Worm (Caenorhabditis elegans) whole organism, midembryonic: ENCODE data around the gene arg-1.

Experiments used
- T22C8.4 ChIP-seq: fragments of 200-800 bp; sonication (Bioruptor generic); IDR thresholded peaks from 2 replicates; pipeline ENCODE4 v1.3.6; 2022; ENCODE audit warnings: missing genetic modification characterization, missing compliant biosample characterization
- cog-1 ChIP-seq: sonication (generic microtip); optimal IDR thresholded peaks from 2 replicates; lab custom pipeline; 2016; ENCODE audit warnings: missing genetic modification characterization, missing compliant biosample characterization
- flt-1 ChIP-seq: fragments of 200-800 bp; sonication (Bioruptor generic); IDR thresholded peaks from 2 replicates; pipeline ENCODE4 v1.3.6; 2022; ENCODE audit warnings: missing genetic modification characterization, missing compliant biosample characterization
- klf-2 ChIP-seq: fragments of 200-800 bp; sonication (Bioruptor generic); conservative IDR thresholded peaks from 2 replicates; pipeline ENCODE4 v1.3.6; 2022; ENCODE audit warnings: missing genetic modification reagents, missing genetic modification characterization, missing compliant biosample characterization
- med-1 ChIP-seq: sonication (generic microtip); optimal IDR thresholded peaks from 2 replicates; lab custom pipeline; 2017; ENCODE audit warnings: missing genetic modification characterization, mild to moderate bottlenecking, missing compliant biosample characterization, antibody characterized with exemption, missing genetic modification reagents; ENCODE audit not compliant: insufficient read depth
- ref-1 ChIP-seq: fragments of 200-800 bp; sonication (Bioruptor generic); conservative IDR thresholded peaks from 2 replicates; pipeline ENCODE4 v1.3.6; 2022; ENCODE audit warnings: missing genetic modification reagents, missing genetic modification characterization, missing compliant biosample characterization
- tab-1 ChIP-seq: fragments of 200-800 bp; sonication (Bioruptor generic); IDR thresholded peaks from 2 replicates; pipeline ENCODE4 v1.3.6; 2022; ENCODE audit warnings: missing genetic modification characterization, missing compliant biosample characterization
- ztf-23 ChIP-seq: fragments of 200-800 bp; sonication (Bioruptor generic); IDR thresholded peaks from 2 replicates; pipeline ENCODE4 v1.3.6; 2022; ENCODE audit warnings: missing genetic modification reagents, missing genetic modification characterization, missing compliant biosample characterization
- ztf-29 ChIP-seq: fragments of 200-800 bp; sonication (Bioruptor generic); IDR thresholded peaks from 2 replicates; pipeline ENCODE4 v1.3.6; 2022; ENCODE audit warnings: missing genetic modification reagents, missing genetic modification characterization, missing compliant biosample characterization

Gene arg-1

DNA sequence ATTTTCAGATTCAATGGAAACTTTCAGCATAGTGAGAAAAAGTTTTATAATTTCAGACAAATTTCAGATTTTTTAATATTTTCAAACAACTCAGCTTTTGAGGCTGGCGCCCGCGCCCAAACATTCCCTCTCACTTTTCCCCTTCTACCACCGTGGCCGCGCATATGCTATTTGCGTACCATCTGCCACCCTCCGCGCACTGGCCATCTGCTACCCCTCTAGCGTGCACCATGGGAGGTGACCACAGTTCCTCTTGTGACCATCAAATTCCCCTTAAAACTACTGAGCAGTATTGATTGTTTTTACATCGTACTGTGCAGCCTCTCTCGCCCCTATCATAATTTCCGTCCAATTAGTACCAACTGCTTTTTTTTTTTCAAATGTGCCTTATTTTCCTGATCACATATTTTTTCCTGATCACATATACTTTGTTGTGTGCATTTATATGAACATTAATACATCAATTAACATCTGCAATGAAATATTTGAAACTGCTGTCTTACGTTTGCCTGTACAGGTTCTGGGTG, 14.3 kb downstream of the arg-1 start, which contains the start of gene C14E2.11:
TSS of gene C14E2.11 (plus strand) at position 477 of the 527 bp plus-strand sequence.
- TF ChIP-seq ztf-29 (no peak), med-1 (GFP tag; lab: Kevin White, UChicago) (no peak), ref-1 (GFP tag; lab: Robert Waterston, UW) (no peak), ztf-23 (GFP tag; lab: Robert Waterston, UW) (no peak), klf-2 (no peak), cog-1 (tag; lab: Kevin White, UChicago) (no peak), tab-1 (GFP tag; lab: Robert Waterston, UW) (no peak), flt-1 (GFP tag; lab: Robert Waterston, UW) (no peak), T22C8.4 (GFP tag; lab: Robert Waterston, UW) (no peak)

ce11 chrX:1811436-1811835, 24.7 kb downstream of the arg-1 start, which contains the start of gene C14E2.3:
C14E2.3 (minus strand) TSS chrX:1811536.
- TF ChIP-seq T22C8.4 (GFP tag; lab: Robert Waterston, UW) = no peak
- no peak for TF ChIP-seq tab-1 (GFP tag; lab: Robert Waterston, UW)
- no peak for TF ChIP-seq flt-1 (GFP tag; lab: Robert Waterston, UW)
- no peak for TF ChIP-seq ref-1 (GFP tag; lab: Robert Waterston, UW)
- no peak for TF ChIP-seq med-1 (GFP tag; lab: Kevin White, UChicago)
- no peak for TF ChIP-seq ztf-29
- TF ChIP-seq cog-1 (tag; lab: Kevin White, UChicago) = no peak
- no peak for TF ChIP-seq ztf-23 (GFP tag; lab: Robert Waterston, UW)
- TF ChIP-seq klf-2 = no peak

DNA sequence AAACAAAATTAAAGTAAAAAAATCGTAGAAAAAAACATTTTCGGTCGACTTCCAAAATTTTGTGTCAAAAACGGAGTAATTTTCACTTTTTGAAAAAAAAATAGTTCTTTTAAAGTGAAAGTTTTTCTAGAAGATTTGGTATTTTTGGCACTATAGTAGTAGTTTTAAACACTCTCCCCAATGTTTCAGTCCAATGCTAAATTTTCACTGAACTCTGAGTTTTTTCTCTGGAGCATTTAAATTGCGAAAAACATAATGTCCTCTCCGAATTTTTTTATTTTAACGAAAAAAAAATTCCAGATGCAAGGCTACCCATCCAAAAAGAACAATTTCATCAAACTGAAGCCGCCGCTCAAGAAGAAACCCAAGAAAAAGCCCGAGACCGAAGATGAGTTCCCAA, 29.4 kb downstream of the arg-1 start, which contains the start of gene C14E2.7:
TSS of gene C14E2.7 (plus strand) at position 301 of the 400 bp plus-strand sequence.
- TF ChIP-seq tab-1 (GFP tag; lab: Robert Waterston, UW) (no peak), ref-1 (GFP tag; lab: Robert Waterston, UW) (no peak), med-1 (GFP tag; lab: Kevin White, UChicago) (no peak), klf-2 (no peak), flt-1 (GFP tag; lab: Robert Waterston, UW) (no peak), ztf-29 (no peak), cog-1 (tag; lab: Kevin White, UChicago) (no peak), ztf-23 (GFP tag; lab: Robert Waterston, UW) (no peak)

- no peak for TF ChIP-seq klf-2
- no peak for TF ChIP-seq T22C8.4 (GFP tag; lab: Robert Waterston, UW)
- TF ChIP-seq tab-1 (GFP tag; lab: Robert Waterston, UW) = no peak
- no peak for TF ChIP-seq med-1 (GFP tag; lab: Kevin White, UChicago)
- TF ChIP-seq ref-1 (GFP tag; lab: Robert Waterston, UW) = no peak
- no peak for TF ChIP-seq ztf-23 (GFP tag; lab: Robert Waterston, UW)
- no peak for TF ChIP-seq ztf-29
- no peak for TF ChIP-seq cog-1 (tag; lab: Kevin White, UChicago)
- TF ChIP-seq flt-1 (GFP tag; lab: Robert Waterston, UW) = no peak
These were observed 34.5 kb downstream of the arg-1 start, which contains the start of gene C14E2.4 for ce11 chrX:1821235-1821634. C14E2.4 (minus strand) TSS chrX:1821335.

DNA sequence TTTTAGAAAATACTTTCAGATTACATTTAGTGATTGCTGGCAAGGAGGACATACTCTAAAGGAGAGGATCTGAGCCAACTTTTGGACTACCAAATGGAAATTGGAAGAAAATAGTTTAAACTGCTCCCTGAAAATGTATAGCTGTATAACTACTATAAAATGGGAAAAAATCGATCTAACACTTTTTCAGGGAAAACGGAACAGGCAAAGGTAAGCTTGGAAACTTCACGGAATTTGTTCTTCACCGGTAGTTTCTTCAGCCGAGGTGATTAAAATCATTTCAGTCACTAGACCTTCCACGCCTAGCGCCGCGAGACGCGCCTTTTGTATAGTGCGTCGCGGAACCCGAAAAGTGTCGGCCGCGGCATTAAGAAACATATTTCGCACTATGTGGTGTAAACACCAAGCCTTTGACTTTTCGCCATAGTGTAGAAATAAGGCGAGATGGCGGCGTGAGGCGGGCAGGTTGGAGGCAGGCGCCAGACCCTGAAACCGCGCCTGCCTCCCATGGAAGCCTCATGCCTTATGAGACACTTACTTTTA, 38.7 kb downstream of the arg-1 start, which contains the start of gene C14E2.5:
TSS of gene C14E2.5 (minus strand) at position 51 of the 543 bp plus-strand sequence.
- TF ChIP-seq ref-1 (GFP tag; lab: Robert Waterston, UW) (no peak), flt-1 (GFP tag; lab: Robert Waterston, UW) (no peak), T22C8.4 (GFP tag; lab: Robert Waterston, UW) (no peak), med-1 (GFP tag; lab: Kevin White, UChicago) (no peak), cog-1 (tag; lab: Kevin White, UChicago) (no peak), tab-1 (GFP tag; lab: Robert Waterston, UW) (no peak)

DNA sequence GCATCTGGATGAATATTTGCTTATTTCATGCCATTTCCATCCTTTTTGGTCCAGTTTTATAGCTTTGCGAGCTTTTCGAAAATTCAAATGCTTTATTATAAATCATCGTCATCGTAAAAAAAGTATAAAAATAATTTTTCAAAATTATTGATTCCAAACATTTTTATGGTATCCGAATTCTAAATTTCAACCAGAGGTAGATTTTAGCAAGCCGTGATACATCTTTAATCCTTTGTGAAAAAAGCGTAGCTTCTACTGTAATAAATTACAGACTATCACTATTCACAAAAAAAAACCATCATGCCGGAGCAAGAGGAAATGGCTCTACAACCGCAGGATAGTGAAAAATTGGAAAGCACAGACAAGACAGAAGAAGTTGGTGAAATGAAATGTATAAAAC, 39.5 kb downstream of the arg-1 start, which contains the start of gene C14E2.1:
TSS of gene C14E2.1 (plus strand) at position 301 of the 400 bp plus-strand sequence.
- TF ChIP-seq med-1 (GFP tag; lab: Kevin White, UChicago) (no peak), ref-1 (GFP tag; lab: Robert Waterston, UW) (no peak), T22C8.4 (GFP tag; lab: Robert Waterston, UW) (no peak), cog-1 (tag; lab: Kevin White, UChicago) (no peak), klf-2 (no peak), ztf-23 (GFP tag; lab: Robert Waterston, UW) (no peak), flt-1 (GFP tag; lab: Robert Waterston, UW) (no peak), ztf-29 (no peak), tab-1 (GFP tag; lab: Robert Waterston, UW) (no peak)

DNA sequence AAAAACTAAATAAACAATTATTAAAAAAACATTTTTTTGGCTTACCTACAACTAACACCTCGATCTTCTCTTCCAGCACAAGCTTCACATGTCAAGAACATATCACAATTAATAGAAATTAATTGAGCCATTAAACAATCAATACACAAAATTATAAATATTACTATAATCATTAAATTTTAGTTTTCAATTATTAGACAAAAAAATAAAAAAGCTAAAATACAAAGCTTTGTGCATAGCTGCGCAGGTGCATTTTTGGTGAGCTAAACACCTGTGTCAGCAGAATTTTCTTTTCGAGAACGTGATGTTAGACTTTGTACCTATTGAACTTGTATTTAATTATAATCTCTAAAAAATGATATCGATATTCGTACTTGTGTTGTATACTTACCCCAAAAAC, 43.2 kb downstream of the arg-1 start, which contains the start of gene C14E2.6:
TSS of gene C14E2.6 (minus strand) at position 101 of the 400 bp plus-strand sequence.
- TF ChIP-seq T22C8.4 (GFP tag; lab: Robert Waterston, UW) (no peak), klf-2 (no peak), ztf-29 (no peak), med-1 (GFP tag; lab: Kevin White, UChicago) (no peak), cog-1 (tag; lab: Kevin White, UChicago) (no peak), flt-1 (GFP tag; lab: Robert Waterston, UW) (no peak), ref-1 (GFP tag; lab: Robert Waterston, UW) (no peak)

ce11 chrX:1830475-1830874, 43.8 kb downstream of the arg-1 start:
- TF ChIP-seq ztf-29 = no peak
- TF ChIP-seq T22C8.4 (GFP tag; lab: Robert Waterston, UW) = no peak
- no peak for TF ChIP-seq med-1 (GFP tag; lab: Kevin White, UChicago)
- no peak for TF ChIP-seq ref-1 (GFP tag; lab: Robert Waterston, UW)
- TF ChIP-seq tab-1 (GFP tag; lab: Robert Waterston, UW) = no peak
- TF ChIP-seq klf-2 = no peak
- no peak for TF ChIP-seq flt-1 (GFP tag; lab: Robert Waterston, UW)
- TF ChIP-seq ztf-23 (GFP tag; lab: Robert Waterston, UW) = no peak
- TF ChIP-seq cog-1 (tag; lab: Kevin White, UChicago) = no peak

DNA sequence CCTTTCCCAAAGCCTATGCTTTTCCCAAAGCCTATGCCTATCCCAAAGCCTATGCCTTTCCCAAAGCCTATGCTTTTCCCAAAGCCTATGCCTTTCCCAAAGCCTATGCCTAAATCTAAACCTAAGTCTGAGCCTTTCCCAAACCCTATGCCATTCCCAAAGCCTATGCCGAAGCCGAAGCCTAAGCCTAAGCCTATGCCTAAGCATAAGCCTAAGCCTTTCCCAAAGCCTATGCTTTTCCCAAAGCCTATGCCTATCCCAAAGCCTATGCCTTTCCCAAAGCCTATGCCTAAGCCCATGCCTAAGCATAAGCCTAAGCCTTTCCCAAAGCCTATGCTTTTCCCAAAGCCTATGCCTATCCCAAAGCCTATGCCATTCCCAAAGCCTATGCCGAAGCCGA, 50.0 kb downstream of the arg-1 start:
- TF ChIP-seq flt-1 (GFP tag; lab: Robert Waterston, UW) (peak; percentile 56; the same call in 1 of the 2 replicates), ztf-29 (peak; percentile 60; the same call in 1 of the 2 replicates)
